Fruit fly (Drosophila melanogaster): ENCODE results near the gene mrt.

The mrt gene

DNA sequence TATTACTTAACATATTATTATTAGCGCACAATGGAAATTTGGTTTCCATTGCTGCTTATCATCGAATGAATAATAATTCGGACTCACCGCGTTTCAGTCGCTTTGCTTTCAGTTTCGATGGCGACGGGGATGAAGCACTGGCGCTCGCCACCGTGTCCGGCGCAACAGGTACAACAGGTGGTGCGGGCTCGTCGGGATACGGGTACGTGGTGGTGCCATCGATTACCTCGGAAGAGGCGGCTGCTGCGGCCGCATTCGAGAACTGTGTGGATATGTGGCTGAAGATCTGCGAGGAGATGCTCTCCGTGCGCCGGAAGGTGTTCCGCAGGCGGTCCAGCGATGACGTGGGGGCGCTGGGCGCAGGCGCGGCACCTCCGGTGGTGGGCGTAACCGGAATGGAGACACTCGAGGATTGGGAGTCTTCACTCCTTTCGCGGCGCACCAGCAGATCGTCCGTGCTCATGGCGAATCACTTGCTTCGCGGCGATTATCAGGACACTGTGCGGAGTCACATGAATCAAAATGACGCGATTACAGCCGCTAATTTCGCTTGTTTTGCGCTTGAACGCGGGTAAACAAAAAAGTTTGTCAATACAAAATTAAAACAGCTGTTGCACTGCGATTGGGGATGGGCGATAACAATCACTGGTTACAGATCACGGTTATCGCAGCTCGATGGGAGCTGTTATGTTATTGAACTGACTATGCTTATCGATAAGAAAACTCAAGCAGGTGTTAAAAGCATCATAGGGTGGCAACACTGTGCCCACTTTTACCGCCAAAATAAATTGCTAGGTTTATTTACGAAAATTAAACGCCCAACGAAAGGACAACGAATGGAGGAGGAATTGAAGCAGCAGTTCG lies 43.8 kb downstream of the mrt start, which contains the start of the genes CG31064 and PolA2:
TSS of gene CG31064 (minus strand) at position 648 of the 864 bp plus-strand sequence.
TSS of gene PolA2 (plus strand) at position 726 of the 864 bp plus-strand sequence.
- TF ChIP-seq otp (GFP tag; IDR thresholded peaks at IDR 0.05) (no peak), CG6813 (GFP tag; optimal IDR thresholded peaks at IDR 0.05) (no peak), CG9727 (GFP tag; optimal IDR thresholded peaks at IDR 0.05) (no peak), Stat92E (GFP tag; optimal IDR thresholded peaks at IDR 0.05) (no peak), YL-1 (GFP tag; optimal IDR thresholded peaks at IDR 0.05) (peak; percentile 49), Bgb (GFP tag; IDR thresholded peaks at IDR 0.05; ENCODE audit: partially characterized antibody) (peak; percentile 86), al (GFP tag; IDR thresholded peaks at IDR 0.05) (no peak), Dbx (GFP tag; IDR thresholded peaks at IDR 0.05) (peak; percentile 13; the same call in 1 of the 3 replicates), Dad (GFP tag; optimal IDR thresholded peaks at IDR 0.05) (peak; percentile 17), pho (GFP tag; optimal IDR thresholded peaks at IDR 0.05) (no peak), Dip2 (GFP tag; IDR thresholded peaks at IDR 0.05) (no peak), CG4360 (GFP tag; IDR thresholded peaks at IDR 0.05) (no peak), bab2 (GFP tag; optimal IDR thresholded peaks at IDR 0.05) (no peak), gcm (GFP tag; optimal IDR thresholded peaks at IDR 0.05) (no peak), Deaf1 (tag; optimal IDR thresholded peaks at IDR 0.05) (no peak), CG17912 (GFP tag; optimal IDR thresholded peaks at IDR 0.05) (peak; percentile 38), pnt (GFP tag; optimal IDR thresholded peaks at IDR 0.05) (no peak), CG2875 (GFP tag; optimal IDR thresholded peaks at IDR 0.05) (no peak), CG3163 (GFP tag; optimal IDR thresholded peaks at IDR 0.05) (no peak), tna (GFP tag; IDR thresholded peaks at IDR 0.05; ENCODE audit: partially characterized antibody) (peak; percentile 83), Gug (GFP tag; IDR thresholded peaks at IDR 0.05) (no peak), CG2116 (GFP tag; optimal IDR thresholded peaks at IDR 0.05) (peak; percentile 91), MTF-1 (GFP tag; optimal IDR thresholded peaks at IDR 0.05; ENCODE audit: borderline replicate concordance) (no peak), Antp (GFP tag; optimal IDR thresholded peaks at IDR 0.05) (no peak), hth (optimal IDR thresholded peaks at IDR 0.05) (no peak), CG18011 (GFP tag; optimal IDR thresholded peaks at IDR 0.05) (peak; percentile 17), CG11695 (GFP tag; IDR thresholded peaks at IDR 0.05) (0 out of 3 replicates have a peak, but pooled peaks have one; percentile 26), CG42726 (GFP tag; IDR thresholded peaks at IDR 0.05; ENCODE audit: partially characterized antibody) (peak; percentile 69; the same call in 1 of the 2 replicates), dmrt99B (tag; optimal IDR thresholded peaks at IDR 0.05) (no peak), Rfx (GFP tag; IDR thresholded peaks at IDR 0.05) (peak; percentile 58), Mes4 (GFP tag; optimal IDR thresholded peaks at IDR 0.05) (no peak), CG2712 (tag; optimal IDR thresholded peaks at IDR 0.05) (peak; percentile 43), psq (GFP tag; optimal IDR thresholded peaks at IDR 0.05) (no peak), Atf3 (GFP tag; optimal IDR thresholded peaks at IDR 0.05) (no peak), Chrac-16 (GFP tag; optimal IDR thresholded peaks at IDR 0.05) (no peak), CG7745 (tag; optimal IDR thresholded peaks at IDR 0.05) (no peak), CG17802 (tag; optimal IDR thresholded peaks at IDR 0.05) (no peak), mirr (GFP tag; optimal IDR thresholded peaks at IDR 0.05) (no peak), dmrt11E (tag; optimal IDR thresholded peaks at IDR 0.05) (no peak), CG11398 (GFP tag; optimal IDR thresholded peaks at IDR 0.05) (no peak), CG10462 (GFP tag; optimal IDR thresholded peaks at IDR 0.05) (no peak), ATbp (GFP tag; optimal IDR thresholded peaks at IDR 0.05) (no peak), Optix (GFP tag; IDR thresholded peaks at IDR 0.05) (0 out of 3 replicates have a peak, but pooled peaks have one; percentile 5), tgo (GFP tag; IDR thresholded peaks at IDR 0.05) (no peak), peb (GFP tag; IDR thresholded peaks at IDR 0.05) (no peak), CG15269 (tag; optimal IDR thresholded peaks at IDR 0.05) (no peak), Hr51 (GFP tag; optimal IDR thresholded peaks at IDR 0.05) (no peak), gsb (GFP tag; IDR thresholded peaks at IDR 0.05) (no peak), Max (GFP tag; optimal IDR thresholded peaks at IDR 0.05) (no peak)
